Fruit fly (Drosophila melanogaster) whole organism, embryonic: Measurements from ENCODE around the gene svr.

ENCODE experiments used
- BEAF-32 ChIP-seq: fragments of 200-800 bp; sonication (Bioruptor generic); optimal IDR thresholded peaks from 3 replicates; lab custom pipeline; 2017; ENCODE audit warnings: missing biosample characterization, missing genetic modification characterization, mild to moderate bottlenecking, moderate library complexity, missing genetic modification reagents
- Bgb ChIP-seq: fragments of 200-800 bp; sonication (Bioruptor generic); IDR thresholded peaks from 2 replicates; pipeline ENCODE4 v1.3.6; 2022; ENCODE audit warnings: missing biosample characterization, missing genetic modification characterization; ENCODE audit not compliant: partially characterized antibody
- CG10209 ChIP-seq: fragments of 200-800 bp; sonication (Bioruptor generic); optimal IDR thresholded peaks from 3 replicates; lab custom pipeline; 2017; ENCODE audit warnings: missing biosample characterization, mild to moderate bottlenecking, missing genetic modification characterization, missing genetic modification reagents
- CG1233 ChIP-seq: fragments of 200-800 bp; sonication (Bioruptor generic); optimal IDR thresholded peaks from 4 replicates; lab custom pipeline; 2018; ENCODE audit warnings: missing biosample characterization, mild to moderate bottlenecking, missing genetic modification characterization
- CG13624 ChIP-seq: fragments of 200-800 bp; sonication (Bioruptor generic); optimal IDR thresholded peaks from 2 replicates; lab custom pipeline; 2016; ENCODE audit warnings: missing biosample characterization, missing genetic modification characterization
- CG14050 ChIP-seq: fragments of 200-800 bp; sonication (Bioruptor generic); IDR thresholded peaks from 3 replicates; pipeline ENCODE4 v1.3.6; 2022; ENCODE audit warnings: missing biosample characterization, missing genetic modification characterization
- CG14860 ChIP-seq: fragments of 200-800 bp; sonication (Bioruptor generic); IDR thresholded peaks from 3 replicates; pipeline ENCODE4 v1.3.6; 2022; ENCODE audit warnings: missing biosample characterization, missing genetic modification characterization; ENCODE audit not compliant: partially characterized antibody
- CG15601 ChIP-seq: fragments of 200-800 bp; sonication (Bioruptor generic); optimal IDR thresholded peaks from 3 replicates; lab custom pipeline; 2019; ENCODE audit warnings: missing biosample characterization, mild to moderate bottlenecking, missing genetic modification characterization, moderate library complexity
- CG17361 ChIP-seq: fragments of 200-800 bp; sonication (Bioruptor generic); IDR thresholded peaks from 3 replicates; pipeline ENCODE4 v1.3.6; 2022; ENCODE audit warnings: missing biosample characterization, missing genetic modification characterization
- CG2712 ChIP-seq: fragments of 200-800 bp; optimal IDR thresholded peaks from 3 replicates; lab custom pipeline; 2019; ENCODE audit warnings: missing biosample characterization, mild to moderate bottlenecking, missing genetic modification characterization, moderate library complexity
- CG31441 ChIP-seq: fragments of 200-800 bp; sonication (Bioruptor generic); IDR thresholded peaks from 2 replicates; pipeline ENCODE4 v1.3.6; 2022; ENCODE audit warnings: missing biosample characterization, missing genetic modification characterization
- CG3163 ChIP-seq: fragments of 200-800 bp; sonication (Bioruptor generic); optimal IDR thresholded peaks from 3 replicates; lab custom pipeline; 2016; ENCODE audit warnings: missing biosample characterization, missing genetic modification characterization
- CG34224 ChIP-seq: fragments of 200-800 bp; sonication (Bioruptor generic); IDR thresholded peaks from 3 replicates; pipeline ENCODE4 v1.3.6; 2022; ENCODE audit warnings: missing biosample characterization, missing genetic modification characterization; ENCODE audit not compliant: partially characterized antibody
- CG34376 ChIP-seq: fragments of 200-800 bp; sonication (Bioruptor generic); optimal IDR thresholded peaks from 2 replicates; lab custom pipeline; 2018; ENCODE audit warnings: missing biosample characterization, mild to moderate bottlenecking, missing genetic modification characterization
- CG5180 ChIP-seq: fragments of 200-800 bp; sonication (Bioruptor generic); optimal IDR thresholded peaks from 3 replicates; lab custom pipeline; 2017; ENCODE audit warnings: missing biosample characterization, missing genetic modification characterization, mild to moderate bottlenecking, moderate library complexity, missing genetic modification reagents
- CG7372 ChIP-seq: fragments of 200-800 bp; sonication (Bioruptor generic); IDR thresholded peaks from 2 replicates; pipeline ENCODE4 v1.3.6; 2022; ENCODE audit warnings: missing biosample characterization, missing genetic modification characterization
- CG7928 ChIP-seq: fragments of 200-800 bp; sonication (Bioruptor generic); optimal IDR thresholded peaks from 2 replicates; lab custom pipeline; 2017; ENCODE audit warnings: missing biosample characterization, mild to moderate bottlenecking, missing genetic modification characterization
- CG8478 ChIP-seq: fragments of >200 bp; optimal IDR thresholded peaks from 2 replicates; lab custom pipeline; 2018
- CG8765 ChIP-seq: fragments of 200-800 bp; sonication (Bioruptor generic); IDR thresholded peaks from 2 replicates; pipeline ENCODE4 v1.3.6; 2022; ENCODE audit warnings: missing biosample characterization, missing genetic modification characterization
- Chrac-16 ChIP-seq: fragments of 200-800 bp; sonication (Bioruptor generic); optimal IDR thresholded peaks from 3 replicates; lab custom pipeline; 2016; ENCODE audit warnings: missing biosample characterization, missing genetic modification characterization
- Dad ChIP-seq: fragments of 200-800 bp; sonication (Bioruptor generic); optimal IDR thresholded peaks from 3 replicates; lab custom pipeline; 2016; ENCODE audit warnings: missing biosample characterization, missing genetic modification characterization
- Doc3 ChIP-seq: fragments of 200-800 bp; sonication (Bioruptor generic); IDR thresholded peaks from 3 replicates; pipeline ENCODE4 v1.3.6; 2022; ENCODE audit warnings: missing biosample characterization, missing genetic modification characterization; ENCODE audit not compliant: partially characterized antibody
- Dref ChIP-seq: fragments of 200-800 bp; sonication (Bioruptor generic); IDR thresholded peaks from 2 replicates; pipeline ENCODE4 v1.3.6; 2022; ENCODE audit warnings: missing biosample characterization, missing genetic modification characterization
- Gsc ChIP-seq: fragments of 200-800 bp; sonication (Bioruptor generic); IDR thresholded peaks from 2 replicates; pipeline ENCODE4 v1.3.6; 2022; ENCODE audit warnings: missing biosample characterization, missing genetic modification characterization
- HmgD ChIP-seq: fragments of 200-800 bp; sonication (Bioruptor generic); optimal IDR thresholded peaks from 3 replicates; lab custom pipeline; 2016; ENCODE audit warnings: missing biosample characterization, missing genetic modification characterization
- Meics ChIP-seq: fragments of 200-800 bp; sonication (Bioruptor generic); optimal IDR thresholded peaks from 2 replicates; lab custom pipeline; 2017; ENCODE audit warnings: missing biosample characterization, mild to moderate bottlenecking, missing genetic modification characterization
- Nf-YA ChIP-seq: fragments of 200-800 bp; sonication (Bioruptor generic); IDR thresholded peaks from 2 replicates; pipeline ENCODE4 v1.3.6; 2022; ENCODE audit warnings: missing biosample characterization, missing genetic modification characterization
- Stat92E ChIP-seq, 3 experiments: fragments of >200 bp in 2 of 3; fragments of 200-800 bp in 1 of 3; sonication (Bioruptor generic) in 1 of 3; optimal IDR thresholded peaks; 2 replicates each; lab custom pipeline; 2017 to 2019; ENCODE audit warnings: missing biosample characterization in 3 of 3, missing genetic modification characterization in 3 of 3, mild to moderate bottlenecking in 1 of 3, moderate library complexity in 1 of 3
- caup ChIP-seq: fragments of 200-800 bp; sonication (Bioruptor generic); optimal IDR thresholded peaks from 3 replicates; lab custom pipeline; 2017; ENCODE audit warnings: missing biosample characterization, mild to moderate bottlenecking, missing genetic modification characterization, moderate library complexity; ENCODE audit not compliant: severe bottlenecking
- eve ChIP-seq, 2 experiments: fragments of >200 bp; optimal IDR thresholded peaks; 2 replicates each; lab custom pipeline; 2017; ENCODE audit warnings: missing biosample characterization in 2 of 2, missing genetic modification characterization in 2 of 2
- gce ChIP-seq: fragments of 200-800 bp; sonication (Bioruptor generic); IDR thresholded peaks from 3 replicates; pipeline ENCODE4 v1.3.6; 2022; ENCODE audit warnings: missing biosample characterization, missing genetic modification characterization
- gcm2 ChIP-seq: fragments of 200-800 bp; sonication (Bioruptor generic); optimal IDR thresholded peaks from 2 replicates; lab custom pipeline; 2016; ENCODE audit warnings: missing biosample characterization, missing genetic modification characterization
- gem ChIP-seq: fragments of 200-800 bp; sonication (Bioruptor generic); optimal IDR thresholded peaks from 2 replicates; lab custom pipeline; 2019; ENCODE audit warnings: missing biosample characterization, mild to moderate bottlenecking, missing genetic modification characterization, moderate library complexity
- hb ChIP-seq: fragments of 200-800 bp; sonication (Bioruptor generic); IDR thresholded peaks from 3 replicates; pipeline ENCODE4 v1.3.6; 2022; ENCODE audit warnings: missing biosample characterization, missing genetic modification characterization; ENCODE audit not compliant: partially characterized antibody
- lmd ChIP-seq: fragments of 200-800 bp; sonication (Bioruptor generic); IDR thresholded peaks from 2 replicates; pipeline ENCODE4 v1.3.6; 2022; ENCODE audit warnings: missing biosample characterization, missing genetic modification characterization
- nau ChIP-seq: fragments of 200-800 bp; sonication (Bioruptor generic); optimal IDR thresholded peaks from 3 replicates; lab custom pipeline; 2017; ENCODE audit warnings: missing biosample characterization, mild to moderate bottlenecking, missing genetic modification characterization, missing genetic modification reagents
- pb ChIP-seq: fragments of 200-800 bp; sonication (Bioruptor generic); optimal IDR thresholded peaks from 3 replicates; lab custom pipeline; 2016; ENCODE audit warnings: missing biosample characterization, missing genetic modification characterization
- phol ChIP-seq: fragments of 200-800 bp; sonication (Bioruptor generic); optimal IDR thresholded peaks from 3 replicates; lab custom pipeline; 2018; ENCODE audit warnings: missing biosample characterization, mild to moderate bottlenecking, missing genetic modification characterization, moderate library complexity
- pum ChIP-seq: fragments of 200-800 bp; sonication (Bioruptor generic); optimal IDR thresholded peaks from 2 replicates; lab custom pipeline; 2016; ENCODE audit warnings: missing biosample characterization, missing genetic modification characterization
- ranshi ChIP-seq: fragments of 200-800 bp; sonication (Bioruptor generic); IDR thresholded peaks from 2 replicates; pipeline ENCODE4 v1.3.6; 2022; ENCODE audit warnings: missing biosample characterization, missing genetic modification characterization
- salm ChIP-seq: fragments of 200-800 bp; sonication (Bioruptor generic); optimal IDR thresholded peaks from 2 replicates; lab custom pipeline; 2018; ENCODE audit warnings: missing biosample characterization, mild to moderate bottlenecking, missing genetic modification characterization
- sc ChIP-seq, 3 experiments: fragments of >200 bp in 2 of 3; fragments of 200-800 bp in 1 of 3; sonication (Bioruptor generic) in 1 of 3; optimal IDR thresholded peaks; 2 replicates in 2 of 3; 3 replicates in 1 of 3; lab custom pipeline; 2017; ENCODE audit warnings: mild to moderate bottlenecking in 1 of 3, missing biosample characterization in 1 of 3, missing genetic modification characterization in 1 of 3, missing genetic modification reagents in 1 of 3
- shn ChIP-seq: fragments of 200-800 bp; sonication (Bioruptor generic); optimal IDR thresholded peaks from 3 replicates; lab custom pipeline; 2016; ENCODE audit warnings: missing biosample characterization, missing genetic modification characterization
- sima ChIP-seq: fragments of 200-800 bp; sonication (Bioruptor generic); optimal IDR thresholded peaks from 2 replicates; lab custom pipeline; 2016; ENCODE audit warnings: missing biosample characterization, missing genetic modification characterization
- tgo ChIP-seq: fragments of 200-800 bp; sonication (Bioruptor generic); IDR thresholded peaks from 3 replicates; pipeline ENCODE4 v1.3.6; 2022; ENCODE audit warnings: missing biosample characterization, missing genetic modification characterization
- tll ChIP-seq, 2 experiments: fragments of 200-800 bp in 1 of 2; fragments of >200 bp in 1 of 2; sonication (Bioruptor generic) in 1 of 2; optimal IDR thresholded peaks; 2 replicates each; lab custom pipeline; 2017 to 2019; ENCODE audit warnings: missing biosample characterization in 2 of 2, missing genetic modification characterization in 2 of 2, mild to moderate bottlenecking in 1 of 2, moderate library complexity in 1 of 2
- tna ChIP-seq: fragments of 200-800 bp; sonication (Bioruptor generic); IDR thresholded peaks from 2 replicates; pipeline ENCODE4 v1.3.6; 2022; ENCODE audit warnings: missing biosample characterization, missing genetic modification characterization; ENCODE audit not compliant: partially characterized antibody
- ttk ChIP-seq: fragments of 200-800 bp; sonication (Bioruptor generic); IDR thresholded peaks from 2 replicates; pipeline ENCODE4 v2.1.2; 2022; ENCODE audit warnings: missing biosample characterization, missing genetic modification characterization
- unpg ChIP-seq: fragments of 200-800 bp; sonication (Bioruptor generic); optimal IDR thresholded peaks from 3 replicates; lab custom pipeline; 2018; ENCODE audit warnings: missing biosample characterization, mild to moderate bottlenecking, missing genetic modification characterization, moderate library complexity
- wdn ChIP-seq: fragments of 200-800 bp; sonication (Bioruptor generic); IDR thresholded peaks from 2 replicates; pipeline ENCODE4 v1.3.6; 2022; ENCODE audit warnings: missing biosample characterization, missing genetic modification characterization

svr gene

dm6 chrX:457803-458202 is 38.4 kb upstream of the svr start (continued):
- TF ChIP-seq phol (tag; lab: Kevin White, UChicago), result peak; percentile 63
- no peak for TF ChIP-seq Gsc
- no peak for TF ChIP-seq CG34376 (GFP tag; lab: Kevin White, UChicago)
- no peak for TF ChIP-seq gcm2 (GFP tag; lab: Kevin White, UChicago)
- TF ChIP-seq pb, result no peak
- TF ChIP-seq CG31441 (GFP tag; lab: Robert Waterston, UW), result peak; percentile 53
- TF ChIP-seq lmd (GFP tag; lab: Robert Waterston, UW), result no peak
- no peak for TF ChIP-seq Stat92E (GFP tag; optimal IDR thresholded peaks at IDR 0.05; lab: Kevin White, UChicago)
- peak; percentile 68 for TF ChIP-seq CG17361 (GFP tag; lab: Robert Waterston, UW)
- no peak for TF ChIP-seq CG13624 (GFP tag; lab: Kevin White, UChicago)
- TF ChIP-seq gce (GFP tag; lab: Robert Waterston, UW), result no peak
- no peak for TF ChIP-seq shn (GFP tag; lab: Kevin White, UChicago)
- no peak for TF ChIP-seq ranshi (GFP tag; lab: Robert Waterston, UW)
- no peak for TF ChIP-seq tgo (GFP tag; lab: Robert Waterston, UW)
- TF ChIP-seq Dad (GFP tag; lab: Kevin White, UChicago), result no peak
- no peak for TF ChIP-seq CG8478 (lab: Kevin White, UChicago)
- no peak for TF ChIP-seq Nf-YA (GFP tag; lab: Robert Waterston, UW)
- TF ChIP-seq wdn, result no peak
- no peak for TF ChIP-seq CG7372
- TF ChIP-seq Chrac-16 (GFP tag; lab: Kevin White, UChicago), result peak; percentile 28
- TF ChIP-seq CG1233 (GFP tag; lab: Kevin White, UChicago), result peak; percentile 26
- no peak for TF ChIP-seq sima (GFP tag; lab: Kevin White, UChicago)
- TF ChIP-seq unpg (GFP tag; lab: Kevin White, UChicago), result peak; percentile 29
- no peak for TF ChIP-seq CG14050 (GFP tag; lab: Robert Waterston, UW)
- no peak for TF ChIP-seq CG14860 (GFP tag; lab: Robert Waterston, UW)
- no peak for TF ChIP-seq Doc3
- no peak for TF ChIP-seq CG15601 (tag; lab: Kevin White, UChicago)
- no peak for TF ChIP-seq pum (GFP tag; lab: Kevin White, UChicago)
- no peak for TF ChIP-seq sc (optimal IDR thresholded peaks at IDR 0.05; lab: Kevin White, UChicago)
- peak; percentile 19 for TF ChIP-seq sc (GFP tag; optimal IDR thresholded peaks at IDR 0.05; lab: Kevin White, UChicago)
- TF ChIP-seq tna, result no peak
- TF ChIP-seq BEAF-32 (GFP tag; lab: Kevin White, UChicago), result no peak
- TF ChIP-seq nau (GFP tag; lab: Kevin White, UChicago), result no peak
- TF ChIP-seq Bgb (GFP tag; lab: Robert Waterston, UW), result no peak
- TF ChIP-seq hb, result no peak
- TF ChIP-seq salm (tag; lab: Kevin White, UChicago), result no peak
- no peak for TF ChIP-seq eve (GFP tag; optimal IDR thresholded peaks at IDR 0.05; lab: Kevin White, UChicago)
- peak; percentile 82 for TF ChIP-seq CG2712
- TF ChIP-seq caup, result no peak
- TF ChIP-seq Meics (GFP tag; lab: Kevin White, UChicago), result no peak
- no peak for TF ChIP-seq CG34224 (GFP tag; lab: Robert Waterston, UW)
- no peak for TF ChIP-seq tll (GFP tag; optimal IDR thresholded peaks at IDR 0.05; lab: Kevin White, UChicago)
- no peak for TF ChIP-seq ttk (GFP tag; lab: Robert Waterston, UW)
- TF ChIP-seq CG7928 (GFP tag; lab: Kevin White, UChicago), result no peak
- no peak for TF ChIP-seq HmgD (GFP tag; lab: Kevin White, UChicago)
- no peak for TF ChIP-seq Dref (GFP tag; lab: Robert Waterston, UW)
- TF ChIP-seq CG5180 (GFP tag; lab: Kevin White, UChicago), result no peak
- no peak for TF ChIP-seq CG3163
- peak; percentile 33 for TF ChIP-seq CG10209
- TF ChIP-seq CG8765 (GFP tag; lab: Robert Waterston, UW), result no peak; the same call in 1 of the 2 replicates
- TF ChIP-seq gem (tag; lab: Kevin White, UChicago), result peak; percentile 72
